Worm (Caenorhabditis elegans): ENCODE results near the gene aexr-1.

ce11 chrX:6663780-6664437 is 28.8 kb upstream of the aexr-1 start:
- TF ChIP-seq T22C8.4 (GFP tag; IDR thresholded peaks at IDR 0.05) (no peak), cog-1 (tag; optimal IDR thresholded peaks at IDR 0.05) (no peak), flt-1 (GFP tag; IDR thresholded peaks at IDR 0.05) (no peak), ref-1 (GFP tag; conservative IDR thresholded peaks at IDR 0.05) (no peak), tab-1 (GFP tag; IDR thresholded peaks at IDR 0.05) (no peak), ztf-29 (GFP tag; IDR thresholded peaks at IDR 0.05) (no peak), klf-2 (GFP tag; conservative IDR thresholded peaks at IDR 0.05) (no peak)
